Worm (Caenorhabditis elegans): ENCODE measurements around the gene nhr-40.

ce11 chrX:2607522-2608278 is 13.9 kb downstream of the nhr-40 start, which contains the start of gene T03G6.1:
- no peak for TF ChIP-seq cog-1 (tag; optimal IDR thresholded peaks at IDR 0.05)
- TF ChIP-seq tab-1 (GFP tag; IDR thresholded peaks at IDR 0.05) = no peak

All from whole organism, midembryonic.